Worm (Caenorhabditis elegans) whole organism, early embryonic: Measurements from ENCODE around the gene srbc-37.

Experiments used
- hmg-4 ChIP-seq: fragments of 200-800 bp; sonication (Bioruptor generic); optimal IDR thresholded peaks from 2 replicates; lab custom pipeline; 2018; ENCODE audit warnings: mild to moderate bottlenecking, missing genetic modification characterization, missing compliant biosample characterization
- tbx-11 ChIP-seq: fragments of 200-800 bp; sonication (Bioruptor generic); IDR thresholded peaks from 2 replicates; pipeline ENCODE4 v1.3.6; 2022; ENCODE audit warnings: missing genetic modification characterization, missing compliant biosample characterization

DNA sequence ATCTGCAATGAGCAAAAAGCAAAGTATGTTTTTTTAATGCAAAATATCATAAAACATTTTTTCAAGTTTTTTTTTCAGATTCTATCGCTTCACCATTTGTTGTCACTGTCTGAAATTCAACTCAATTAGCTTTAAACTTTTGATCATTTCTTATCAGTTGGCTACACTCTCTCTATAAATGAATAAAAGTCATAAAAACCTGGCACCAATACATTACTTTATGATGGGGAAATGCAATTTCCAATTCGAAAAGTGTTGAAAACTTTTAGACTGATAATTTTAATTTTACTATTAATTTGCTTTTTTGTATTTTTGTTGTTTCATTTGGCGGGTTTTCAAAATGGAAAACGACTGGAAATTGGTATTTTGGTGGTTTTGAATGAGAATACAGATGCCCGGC lies 18.5 kb upstream of the srbc-37 start, which contains the start of gene F31F4.1:
- TF ChIP-seq tbx-11 (GFP tag; lab: Robert Waterston, UW) (no peak), hmg-4 (GFP tag; lab: Kevin White, UChicago) (no peak)
